Worm (Caenorhabditis elegans) whole organism, L4/young adult: Measurements from ENCODE around the gene flp-23.

Experiments used
- dao-5 ChIP-seq: sonication (generic microtip); optimal IDR thresholded peaks from 2 replicates; lab custom pipeline; 2016; ENCODE audit warnings: missing genotype, missing genetic modification characterization, moderate library complexity, missing compliant biosample characterization
- him-1 ChIP-seq: sonication (generic microtip); optimal IDR thresholded peaks from 2 replicates; lab custom pipeline; 2016; ENCODE audit warnings: missing genotype, missing genetic modification reagents, missing genetic modification characterization, missing compliant biosample characterization

DNA sequence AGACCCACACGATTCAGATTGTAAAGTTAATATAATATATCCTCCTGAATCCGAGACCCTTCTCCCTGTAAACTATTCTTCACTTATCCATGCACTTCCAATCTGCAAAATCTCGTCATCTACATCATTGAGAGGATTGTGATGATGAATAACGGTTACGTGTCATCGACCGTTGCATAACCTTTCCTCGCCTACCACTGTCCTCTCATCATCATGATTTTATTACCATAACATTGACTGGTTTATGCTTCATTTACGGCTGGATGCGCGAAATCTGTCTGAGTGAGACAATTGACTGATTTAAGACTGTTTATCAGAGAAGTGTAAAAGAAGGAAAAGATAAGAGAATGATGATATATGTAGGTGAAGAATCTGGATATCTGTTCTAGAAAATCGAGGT is 30.3 kb upstream of the flp-23 start:
- no peak for TF ChIP-seq dao-5 (tag; lab: Kevin White, UChicago)
- TF ChIP-seq him-1 (tag; lab: Kevin White, UChicago): no peak
